Fruit fly (Drosophila melanogaster) whole organism, embryonic: ENCODE data around the gene Cap-D2.

Source experiments
- Abd-B ChIP-seq: fragments of 200-800 bp; sonication (Bioruptor generic); optimal IDR thresholded peaks from 2 replicates; lab custom pipeline; 2018; ENCODE audit warnings: missing biosample characterization, mild to moderate bottlenecking, missing genetic modification characterization, moderate library complexity
- Aef1 ChIP-seq: fragments of 200-800 bp; sonication (Bioruptor generic); IDR thresholded peaks from 3 replicates; pipeline ENCODE4 v1.3.6; 2022; ENCODE audit warnings: missing biosample characterization, missing genetic modification characterization
- CG10321 ChIP-seq: fragments of 200-800 bp; sonication (Bioruptor generic); IDR thresholded peaks from 2 replicates; pipeline ENCODE4 v1.3.6; 2022; ENCODE audit warnings: missing biosample characterization, missing genetic modification characterization
- CG11093 ChIP-seq: fragments of 200-800 bp; sonication (Bioruptor generic); IDR thresholded peaks from 3 replicates; pipeline ENCODE4 v1.3.6; 2022; ENCODE audit warnings: missing biosample characterization, missing genetic modification characterization
- CG11247 ChIP-seq: fragments of 200-800 bp; sonication (Bioruptor generic); IDR thresholded peaks from 2 replicates; pipeline ENCODE4 v1.3.6; 2022; ENCODE audit warnings: missing biosample characterization, missing genetic modification characterization
- CG12391 ChIP-seq: fragments of 200-800 bp; sonication (Bioruptor generic); optimal IDR thresholded peaks from 3 replicates; lab custom pipeline; 2018; ENCODE audit warnings: missing biosample characterization, mild to moderate bottlenecking, missing genetic modification characterization, moderate library complexity
- CG12942 ChIP-seq: fragments of 200-800 bp; sonication (Bioruptor generic); optimal IDR thresholded peaks from 3 replicates; lab custom pipeline; 2016; ENCODE audit warnings: missing biosample characterization, missing genetic modification characterization
- CG14050 ChIP-seq: fragments of 200-800 bp; sonication (Bioruptor generic); IDR thresholded peaks from 3 replicates; pipeline ENCODE4 v1.3.6; 2022; ENCODE audit warnings: missing biosample characterization, missing genetic modification characterization
- CG15696 ChIP-seq: fragments of 200-800 bp; sonication (Bioruptor generic); optimal IDR thresholded peaks from 2 replicates; lab custom pipeline; 2019; ENCODE audit warnings: missing biosample characterization, mild to moderate bottlenecking, missing genetic modification characterization, moderate library complexity
- CG16779 ChIP-seq: fragments of 200-800 bp; sonication (Bioruptor generic); IDR thresholded peaks from 2 replicates; pipeline ENCODE4 v1.3.6; 2022; ENCODE audit warnings: missing biosample characterization, missing genetic modification characterization
- CG3163 ChIP-seq: fragments of 200-800 bp; sonication (Bioruptor generic); optimal IDR thresholded peaks from 3 replicates; lab custom pipeline; 2016; ENCODE audit warnings: missing biosample characterization, missing genetic modification characterization
- CG3281 ChIP-seq: fragments of 200-800 bp; sonication (Bioruptor generic); optimal IDR thresholded peaks from 3 replicates; lab custom pipeline; 2017; ENCODE audit warnings: missing biosample characterization, mild to moderate bottlenecking, missing genetic modification characterization
- CG34376 ChIP-seq: fragments of 200-800 bp; sonication (Bioruptor generic); optimal IDR thresholded peaks from 2 replicates; lab custom pipeline; 2018; ENCODE audit warnings: missing biosample characterization, mild to moderate bottlenecking, missing genetic modification characterization
- CG6683 ChIP-seq: fragments of 200-800 bp; sonication (Bioruptor generic); optimal IDR thresholded peaks from 2 replicates; lab custom pipeline; 2017; ENCODE audit warnings: missing biosample characterization, mild to moderate bottlenecking, missing genetic modification characterization, missing genetic modification reagents
- CG8478 ChIP-seq: fragments of >200 bp; optimal IDR thresholded peaks from 2 replicates; lab custom pipeline; 2018
- CG8765 ChIP-seq: fragments of 200-800 bp; sonication (Bioruptor generic); IDR thresholded peaks from 2 replicates; pipeline ENCODE4 v1.3.6; 2022; ENCODE audit warnings: missing biosample characterization, missing genetic modification characterization
- CG9609 ChIP-seq: fragments of 200-800 bp; sonication (Bioruptor generic); optimal IDR thresholded peaks from 3 replicates; lab custom pipeline; 2016; ENCODE audit warnings: missing biosample characterization, missing genetic modification characterization
- D19A ChIP-seq: fragments of 200-800 bp; optimal IDR thresholded peaks from 3 replicates; lab custom pipeline; 2019; ENCODE audit warnings: missing biosample characterization, mild to moderate bottlenecking, missing genetic modification characterization, moderate library complexity
- Ets65A ChIP-seq: fragments of 200-800 bp; sonication (Bioruptor generic); peaks from one replicate; lab custom pipeline; 2016; ENCODE audit warnings: missing biosample characterization, missing genetic modification characterization
- Fer1 ChIP-seq: fragments of 200-800 bp; sonication (Bioruptor generic); optimal IDR thresholded peaks from 2 replicates; lab custom pipeline; 2017; ENCODE audit warnings: missing biosample characterization, mild to moderate bottlenecking, missing genetic modification characterization
- Gug ChIP-seq: fragments of 200-800 bp; sonication (Bioruptor generic); IDR thresholded peaks from 4 replicates; pipeline ENCODE4 v1.3.6; 2022; ENCODE audit warnings: missing biosample characterization, missing genetic modification characterization
- HmgD ChIP-seq: fragments of 200-800 bp; sonication (Bioruptor generic); optimal IDR thresholded peaks from 3 replicates; lab custom pipeline; 2016; ENCODE audit warnings: missing biosample characterization, missing genetic modification characterization
- HmgZ ChIP-seq: fragments of 200-800 bp; sonication (Bioruptor generic); optimal IDR thresholded peaks from 2 replicates; lab custom pipeline; 2018; ENCODE audit warnings: missing biosample characterization, mild to moderate bottlenecking, missing genetic modification characterization
- MTF-1 ChIP-seq: fragments of 200-800 bp; sonication (Bioruptor generic); optimal IDR thresholded peaks from 2 replicates; lab custom pipeline; 2018; ENCODE audit warnings: missing biosample characterization, mild to moderate bottlenecking, missing genetic modification characterization, borderline replicate concordance
- Max ChIP-seq: fragments of 200-800 bp; sonication (Bioruptor generic); optimal IDR thresholded peaks from 2 replicates; lab custom pipeline; 2016; ENCODE audit warnings: missing biosample characterization, mild to moderate bottlenecking, missing genetic modification characterization
- Opbp ChIP-seq: fragments of 200-800 bp; sonication (Bioruptor generic); IDR thresholded peaks from 3 replicates; pipeline ENCODE4 v1.3.6; 2022; ENCODE audit warnings: missing biosample characterization, missing genetic modification characterization; ENCODE audit not compliant: partially characterized antibody
- PHDP ChIP-seq: fragments of 200-800 bp; sonication (Bioruptor generic); optimal IDR thresholded peaks from 3 replicates; lab custom pipeline; 2018; ENCODE audit warnings: missing biosample characterization, mild to moderate bottlenecking, missing genetic modification characterization, moderate library complexity
- Poxn ChIP-seq: fragments of 200-800 bp; sonication (Bioruptor generic); IDR thresholded peaks from 2 replicates; pipeline ENCODE4 v1.3.6; 2022; ENCODE audit warnings: missing biosample characterization, missing genetic modification characterization
- Ptx1 ChIP-seq: fragments of 200-800 bp; sonication (Bioruptor generic); IDR thresholded peaks from 2 replicates; pipeline ENCODE4 v1.3.6; 2022; ENCODE audit warnings: missing biosample characterization, missing genetic modification characterization
- Sry-β ChIP-seq: fragments of 200-800 bp; sonication (Bioruptor generic); optimal IDR thresholded peaks from 2 replicates; lab custom pipeline; 2018; ENCODE audit warnings: missing biosample characterization, mild to moderate bottlenecking, missing genetic modification characterization, moderate library complexity
- Vsx1 ChIP-seq: fragments of 200-800 bp; sonication (Bioruptor generic); optimal IDR thresholded peaks from 2 replicates; lab custom pipeline; 2017; ENCODE audit warnings: missing biosample characterization, mild to moderate bottlenecking, missing genetic modification characterization, missing genetic modification reagents
- cad ChIP-seq: fragments of >200 bp; optimal IDR thresholded peaks from 2 replicates; lab custom pipeline; 2017; ENCODE audit warnings: missing biosample characterization, missing genetic modification characterization
- cas ChIP-seq: fragments of 200-800 bp; sonication (Bioruptor generic); IDR thresholded peaks from 2 replicates; pipeline ENCODE4 v1.3.6; 2022; ENCODE audit warnings: missing biosample characterization, missing genetic modification characterization
- chm ChIP-seq: fragments of 200-800 bp; sonication (Bioruptor generic); IDR thresholded peaks from 2 replicates; pipeline ENCODE4 v1.3.6; 2022; ENCODE audit warnings: missing biosample characterization, missing genetic modification characterization
- ci ChIP-seq: fragments of 200-800 bp; sonication (Bioruptor generic); IDR thresholded peaks from 3 replicates; pipeline ENCODE4 v1.3.6; 2022; ENCODE audit warnings: missing biosample characterization, missing genetic modification characterization
- crol ChIP-seq: fragments of 200-800 bp; sonication (Bioruptor generic); IDR thresholded peaks from 2 replicates; pipeline ENCODE4 v1.3.6; 2022; ENCODE audit warnings: missing biosample characterization, missing genetic modification characterization
- danr ChIP-seq: fragments of 200-800 bp; sonication (Bioruptor generic); IDR thresholded peaks from 2 replicates; pipeline ENCODE4 v1.3.6; 2022; ENCODE audit warnings: missing biosample characterization, missing genetic modification characterization
- exex ChIP-seq: fragments of 200-800 bp; sonication (Bioruptor generic); optimal IDR thresholded peaks from 4 replicates; lab custom pipeline; 2018; ENCODE audit warnings: missing biosample characterization, mild to moderate bottlenecking, missing genetic modification characterization, moderate library complexity
- fd102C ChIP-seq: fragments of 200-800 bp; sonication (Bioruptor generic); optimal IDR thresholded peaks from 2 replicates; lab custom pipeline; 2018; ENCODE audit warnings: missing biosample characterization, mild to moderate bottlenecking, missing genetic modification characterization, moderate library complexity
- grn ChIP-seq: fragments of 200-800 bp; sonication (Bioruptor generic); optimal IDR thresholded peaks from 3 replicates; lab custom pipeline; 2017; ENCODE audit warnings: missing biosample characterization, missing genetic modification characterization
- h ChIP-seq: fragments of >200 bp; optimal IDR thresholded peaks from 2 replicates; lab custom pipeline; 2017
- ken ChIP-seq: fragments of 200-800 bp; sonication (Bioruptor generic); IDR thresholded peaks from 3 replicates; pipeline ENCODE4 v1.3.6; 2022; ENCODE audit warnings: missing biosample characterization, missing genetic modification characterization
- lbe ChIP-seq: fragments of 200-800 bp; sonication (Bioruptor generic); optimal IDR thresholded peaks from 2 replicates; lab custom pipeline; 2016; ENCODE audit warnings: missing biosample characterization, mild to moderate bottlenecking, missing genetic modification characterization
- mld ChIP-seq: fragments of 200-800 bp; sonication (Bioruptor generic); IDR thresholded peaks from 3 replicates; pipeline ENCODE4 v1.3.6; 2022; ENCODE audit warnings: missing biosample characterization, missing genetic modification characterization; ENCODE audit not compliant: partially characterized antibody
- nmo ChIP-seq: fragments of 200-800 bp; sonication (Bioruptor generic); optimal IDR thresholded peaks from 2 replicates; lab custom pipeline; 2018; ENCODE audit warnings: missing biosample characterization, mild to moderate bottlenecking, missing genetic modification characterization, moderate library complexity
- phol ChIP-seq: fragments of 200-800 bp; sonication (Bioruptor generic); optimal IDR thresholded peaks from 3 replicates; lab custom pipeline; 2018; ENCODE audit warnings: missing biosample characterization, mild to moderate bottlenecking, missing genetic modification characterization, moderate library complexity
- rib ChIP-seq: fragments of 200-800 bp; sonication (Bioruptor generic); IDR thresholded peaks from 2 replicates; pipeline ENCODE4 v1.3.6; 2022; ENCODE audit warnings: missing biosample characterization, missing genetic modification characterization
- ro ChIP-seq: fragments of 200-800 bp; sonication (Bioruptor generic); IDR thresholded peaks from 2 replicates; pipeline ENCODE4 v1.3.6; 2022; ENCODE audit warnings: missing biosample characterization, missing genetic modification characterization
- sr ChIP-seq: fragments of 200-800 bp; sonication (Bioruptor generic); IDR thresholded peaks from 3 replicates; pipeline ENCODE4 v1.3.6; 2022; ENCODE audit warnings: missing biosample characterization, missing genetic modification characterization
- ssp ChIP-seq: fragments of 200-800 bp; sonication (Bioruptor generic); IDR thresholded peaks from 2 replicates; pipeline ENCODE4 v1.3.6; 2022; ENCODE audit warnings: missing biosample characterization, missing genetic modification characterization
- vfl ChIP-seq: fragments of 200-800 bp; sonication (Bioruptor generic); optimal IDR thresholded peaks from 2 replicates; lab custom pipeline; 2016; ENCODE audit warnings: missing biosample characterization, missing genetic modification characterization
- z ChIP-seq: fragments of 200-800 bp; sonication (Bioruptor generic); IDR thresholded peaks from 3 replicates; pipeline ENCODE4 v1.3.6; 2022; ENCODE audit warnings: missing biosample characterization, missing genetic modification characterization
- zen ChIP-seq: fragments of 200-800 bp; sonication (Bioruptor generic); optimal IDR thresholded peaks from 3 replicates; lab custom pipeline; 2018; ENCODE audit warnings: missing biosample characterization, mild to moderate bottlenecking, missing genetic modification characterization, moderate library complexity

Cap-D2 gene

dm6 chr3R:29625883-29626282 is 49.6 kb upstream of the Cap-D2 start (continued):
- TF ChIP-seq Poxn (GFP tag; lab: Robert Waterston, UW) (no peak), fd102C (GFP tag; lab: Kevin White, UChicago) (no peak), grn (GFP tag; lab: Kevin White, UChicago) (no peak), CG16779 (GFP tag; lab: Robert Waterston, UW) (no peak), ken (GFP tag; lab: Robert Waterston, UW) (0 out of 3 replicates have a peak, but pooled peaks have one; percentile 21), Ets65A (GFP tag; lab: Kevin White, UChicago) (no peak), CG10321 (GFP tag; lab: Robert Waterston, UW) (no peak), danr (GFP tag; lab: Robert Waterston, UW) (no peak), CG34376 (GFP tag; lab: Kevin White, UChicago) (no peak), Ptx1 (GFP tag; lab: Robert Waterston, UW) (peak; percentile 34), h (lab: Kevin White, UChicago) (no peak), chm (GFP tag; lab: Robert Waterston, UW) (peak; percentile 57), Opbp (no peak), Abd-B (GFP tag; lab: Kevin White, UChicago) (no peak), CG3281 (peak; percentile 32), CG14050 (GFP tag; lab: Robert Waterston, UW) (no peak; the same call in 2 of the 3 replicates), ci (peak; percentile 69; the same call in 2 of the 3 replicates), cad (GFP tag; lab: Kevin White, UChicago) (no peak), sr (GFP tag; lab: Robert Waterston, UW) (no peak), CG12942 (GFP tag; lab: Kevin White, UChicago) (no peak), MTF-1 (no peak), zen (tag; lab: Kevin White, UChicago) (peak; percentile 1), ssp (GFP tag; lab: Robert Waterston, UW) (no peak), CG8765 (GFP tag; lab: Robert Waterston, UW) (no peak), exex (tag; lab: Kevin White, UChicago) (no peak), rib (GFP tag; lab: Robert Waterston, UW) (no peak), Max (GFP tag; lab: Kevin White, UChicago) (no peak), PHDP (tag; lab: Kevin White, UChicago) (peak; percentile 35), Gug (GFP tag; lab: Robert Waterston, UW) (no peak), CG12391 (tag; lab: Kevin White, UChicago) (peak; percentile 41), CG11093 (GFP tag; lab: Robert Waterston, UW) (no peak), phol (tag; lab: Kevin White, UChicago) (peak; percentile 34), mld (GFP tag; lab: Robert Waterston, UW) (no peak), nmo (GFP tag; lab: Kevin White, UChicago) (peak; percentile 0), CG8478 (lab: Kevin White, UChicago) (no peak), D19A (tag; lab: Kevin White, UChicago) (peak; percentile 14), CG9609 (no peak), ro (GFP tag; lab: Robert Waterston, UW) (no peak), Sry-β (no peak), CG11247 (GFP tag; lab: Robert Waterston, UW) (peak; percentile 40; the same call in 1 of the 2 replicates), z (no peak), lbe (GFP tag; lab: Kevin White, UChicago) (no peak), Aef1 (peak; percentile 32; the same call in 1 of the 3 replicates), CG15696 (tag; lab: Kevin White, UChicago) (no peak), CG6683 (GFP tag; lab: Kevin White, UChicago) (no peak), cas (GFP tag; lab: Robert Waterston, UW) (no peak), crol (GFP tag; lab: Robert Waterston, UW) (no peak), vfl (GFP tag; lab: Kevin White, UChicago) (no peak), Vsx1 (GFP tag; lab: Kevin White, UChicago) (no peak), HmgD (GFP tag; lab: Kevin White, UChicago) (no peak), HmgZ (tag; lab: Kevin White, UChicago) (no peak), CG3163 (GFP tag; lab: Kevin White, UChicago) (no peak), Fer1 (GFP tag; lab: Kevin White, UChicago) (peak; percentile 62)
